Worm (Caenorhabditis elegans) whole organism, L4/young adult: ENCODE results near the gene sds-22.

ENCODE experiments used
- dao-5 ChIP-seq: sonication (generic microtip); optimal IDR thresholded peaks from 2 replicates; lab custom pipeline; 2016; ENCODE audit warnings: missing genotype, missing genetic modification characterization, moderate library complexity, missing compliant biosample characterization
- him-1 ChIP-seq: sonication (generic microtip); optimal IDR thresholded peaks from 2 replicates; lab custom pipeline; 2016; ENCODE audit warnings: missing genotype, missing genetic modification reagents, missing genetic modification characterization, missing compliant biosample characterization

ce11 chrII:7809358-7809914 lies 48.8 kb upstream of the sds-22 start:
- TF ChIP-seq dao-5 (tag; lab: Kevin White, UChicago) (no peak), him-1 (tag; lab: Kevin White, UChicago) (no peak)
